Fruit fly (Drosophila melanogaster): Measurements from ENCODE around the gene cold.
A peak's percentile ranks its signal among the peaks of the same experiment; 100 is the strongest.

cold gene

dm6 chr2L:615023-615422, 40.9 kb downstream of the cold start:
- TF ChIP-seq rgr (GFP tag; optimal IDR thresholded peaks at IDR 0.05) (peak; percentile 36), CG32264 (GFP tag; optimal IDR thresholded peaks at IDR 0.05) (no peak), foxo (GFP tag; optimal IDR thresholded peaks at IDR 0.05) (peak in 1 of 2 experiments; percentile 39), woc (GFP tag; optimal IDR thresholded peaks at IDR 0.05) (peak; percentile 41), psq (GFP tag; optimal IDR thresholded peaks at IDR 0.05) (peak; percentile 23), Sp1 (GFP tag; optimal IDR thresholded peaks at IDR 0.05) (no peak), fru (GFP tag; optimal IDR thresholded peaks at IDR 0.05) (peak; percentile 31), h (GFP tag; optimal IDR thresholded peaks at IDR 0.05) (peak; percentile 41), ey (GFP tag; optimal IDR thresholded peaks at IDR 0.05) (peak; percentile 16)

dm6 chr2L:619739-620138, 45.6 kb downstream of the cold start:
- TF ChIP-seq foxo (GFP tag; optimal IDR thresholded peaks at IDR 0.05), result no peak
- peak; percentile 4 for TF ChIP-seq OdsH (GFP tag; optimal IDR thresholded peaks at IDR 0.05)
- TF ChIP-seq N (GFP tag; optimal IDR thresholded peaks at IDR 0.05), result no peak

DNA sequence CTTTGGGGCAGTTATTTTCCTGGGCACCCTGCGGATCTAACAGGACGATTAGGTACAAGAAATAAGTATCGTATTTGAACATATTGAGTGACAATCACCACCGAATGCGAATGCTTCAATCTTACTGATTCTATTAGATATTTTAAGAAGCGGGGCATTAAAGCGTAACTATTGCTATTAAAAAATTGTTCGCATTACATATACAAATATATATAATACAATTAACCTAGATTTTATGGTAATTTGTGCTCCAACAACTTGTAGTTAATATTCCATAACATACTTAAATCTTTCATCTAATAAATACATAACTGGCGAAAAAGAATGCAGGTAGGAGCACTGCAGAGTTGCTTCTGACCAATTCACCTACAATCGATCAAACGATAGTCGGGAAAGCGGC, 47.0 kb downstream of the cold start, which contains the start of gene lectin-21Cb:
Gene lectin-21Cb, minus strand, starts transcription at position 101 of the 400 bp plus-strand sequence.
- TF ChIP-seq h (GFP tag; optimal IDR thresholded peaks at IDR 0.05) (no peak), Dif (GFP tag; optimal IDR thresholded peaks at IDR 0.05; ENCODE audit: partially characterized antibody) (no peak), CG9705 (GFP tag; optimal IDR thresholded peaks at IDR 0.05) (no peak), sage (GFP tag; optimal IDR thresholded peaks at IDR 0.05) (no peak)

dm6 chr2L:623210-623873, 49.3 kb downstream of the cold start:
- no peak for TF ChIP-seq sv (GFP tag; optimal IDR thresholded peaks at IDR 0.05)
- TF ChIP-seq Hnf4 (GFP tag; optimal IDR thresholded peaks at IDR 0.05), result no peak
- TF ChIP-seq Jra (GFP tag; optimal IDR thresholded peaks at IDR 0.05), result no peak
- TF ChIP-seq Dfd (GFP tag; optimal IDR thresholded peaks at IDR 0.05), result no peak
- no peak for TF ChIP-seq CG9705 (GFP tag; optimal IDR thresholded peaks at IDR 0.05)
- TF ChIP-seq fru (GFP tag; optimal IDR thresholded peaks at IDR 0.05), result peak; percentile 53
- no peak for TF ChIP-seq Myc (optimal IDR thresholded peaks at IDR 0.05)
- TF ChIP-seq OdsH (GFP tag; optimal IDR thresholded peaks at IDR 0.05), result peak; percentile 30
- TF ChIP-seq rgr (GFP tag; optimal IDR thresholded peaks at IDR 0.05), result peak; percentile 59
- peak; percentile 74 for TF ChIP-seq h (GFP tag; optimal IDR thresholded peaks at IDR 0.05)
- TF ChIP-seq sage (GFP tag; optimal IDR thresholded peaks at IDR 0.05), result no peak
- TF ChIP-seq Abd-B (GFP tag; optimal IDR thresholded peaks at IDR 0.05), result no peak
- no peak for TF ChIP-seq GATAd (GFP tag; optimal IDR thresholded peaks at IDR 0.05)
- no peak for TF ChIP-seq dl (GFP tag; optimal IDR thresholded peaks at IDR 0.05; ENCODE audit: insufficient read depth in 1 of 2, partially characterized antibody in 2 of 2)
- TF ChIP-seq woc (GFP tag; optimal IDR thresholded peaks at IDR 0.05), result peak; percentile 64
- peak in 1 of 2 experiments; percentile 60 for TF ChIP-seq foxo (GFP tag; optimal IDR thresholded peaks at IDR 0.05)
- peak; percentile 23 for TF ChIP-seq psq (GFP tag; optimal IDR thresholded peaks at IDR 0.05)
- TF ChIP-seq lola (GFP tag; optimal IDR thresholded peaks at IDR 0.05), result no peak
- no peak for TF ChIP-seq usp (GFP tag; optimal IDR thresholded peaks at IDR 0.05)
- no peak for TF ChIP-seq Rel (GFP tag; optimal IDR thresholded peaks at IDR 0.05)
- TF ChIP-seq Rel (tag; optimal IDR thresholded peaks at IDR 0.05), result no peak
- TF ChIP-seq Mio (GFP tag; optimal IDR thresholded peaks at IDR 0.05), result no peak
- TF ChIP-seq Dif (GFP tag; optimal IDR thresholded peaks at IDR 0.05; ENCODE audit: partially characterized antibody), result peak; percentile 11
- TF ChIP-seq pan (optimal IDR thresholded peaks at IDR 0.05), result no peak
- TF ChIP-seq Sp1 (GFP tag; optimal IDR thresholded peaks at IDR 0.05), result no peak
- no peak for TF ChIP-seq dmrt93B (GFP tag; optimal IDR thresholded peaks at IDR 0.05)
- no peak for TF ChIP-seq CrebA (GFP tag; optimal IDR thresholded peaks at IDR 0.05; ENCODE audit: borderline replicate concordance)
- TF ChIP-seq CG32264 (GFP tag; optimal IDR thresholded peaks at IDR 0.05), result no peak
- no peak for TF ChIP-seq dsf (GFP tag; optimal IDR thresholded peaks at IDR 0.05; ENCODE audit: borderline replicate concordance)
- TF ChIP-seq Hr83 (GFP tag; optimal IDR thresholded peaks at IDR 0.05; ENCODE audit: poor library complexity, severe bottlenecking), result peak; percentile 31
- peak; percentile 75 for TF ChIP-seq Vsx2 (GFP tag; optimal IDR thresholded peaks at IDR 0.05; ENCODE audit: partially characterized antibody)
- TF ChIP-seq ey (GFP tag; optimal IDR thresholded peaks at IDR 0.05), result peak; percentile 62
- no peak for TF ChIP-seq N (GFP tag; optimal IDR thresholded peaks at IDR 0.05)
- TF ChIP-seq br (GFP tag; optimal IDR thresholded peaks at IDR 0.05), result no peak
- TF ChIP-seq tai (GFP tag; optimal IDR thresholded peaks at IDR 0.05), result no peak
